Fruit fly (Drosophila melanogaster) whole organism, wandering third instar larva: ENCODE measurements around the gene AlaRS.
A peak's percentile ranks its signal among the peaks of the same experiment; 100 is the strongest.

ENCODE experiments used
- Abd-B ChIP-seq: fragments of >200 bp; optimal IDR thresholded peaks from 2 replicates; lab custom pipeline; 2017; ENCODE audit warnings: missing biosample characterization, missing genetic modification characterization
- HLH106 ChIP-seq: fragments of 200-800 bp; optimal IDR thresholded peaks from 3 replicates; lab custom pipeline; 2019; ENCODE audit warnings: missing biosample characterization, mild to moderate bottlenecking, missing genetic modification characterization, moderate library complexity
- Hr78 ChIP-seq: fragments of >200 bp; optimal IDR thresholded peaks from 2 replicates; lab custom pipeline; 2017; ENCODE audit warnings: missing biosample characterization, missing genetic modification characterization
- Jra ChIP-seq: sonication (Bioruptor generic); optimal IDR thresholded peaks from 2 replicates; lab custom pipeline; 2016; ENCODE audit warnings: missing biosample characterization, missing genetic modification characterization
- Mio ChIP-seq: sonication (Bioruptor generic); optimal IDR thresholded peaks from 2 replicates; lab custom pipeline; 2016; ENCODE audit warnings: missing biosample characterization, missing genetic modification characterization
- N ChIP-seq: fragments of >200 bp; optimal IDR thresholded peaks from 2 replicates; lab custom pipeline; 2018; ENCODE audit warnings: missing biosample characterization, missing external identifiers, missing genetic modification characterization
- OdsH ChIP-seq: fragments of 200-800 bp; sonication (Bioruptor generic); optimal IDR thresholded peaks from 2 replicates; lab custom pipeline; 2016; ENCODE audit warnings: missing biosample characterization, mild to moderate bottlenecking, missing genetic modification characterization
- dmrt93B ChIP-seq: fragments of 200-800 bp; sonication (Bioruptor generic); optimal IDR thresholded peaks from 2 replicates; lab custom pipeline; 2018; ENCODE audit warnings: missing biosample characterization, mild to moderate bottlenecking, missing genetic modification characterization
- foxo ChIP-seq, 2 experiments: fragments of 200-800 bp; sonication (Bioruptor generic); optimal IDR thresholded peaks; 2 replicates in 1 of 2; 3 replicates in 1 of 2; lab custom pipeline; 2016 to 2017; ENCODE audit warnings: missing biosample characterization in 2 of 2, missing genetic modification characterization in 2 of 2
- psq ChIP-seq: fragments of 200-800 bp; sonication (Bioruptor generic); optimal IDR thresholded peaks from 3 replicates; lab custom pipeline; 2017; ENCODE audit warnings: missing biosample characterization, mild to moderate bottlenecking, missing genetic modification characterization, moderate library complexity
- usp ChIP-seq: fragments of >200 bp; optimal IDR thresholded peaks from 2 replicates; lab custom pipeline; 2017; ENCODE audit warnings: missing biosample characterization, missing genetic modification characterization

dm6 chr2L:8417562-8417961 is 36.0 kb upstream of the AlaRS start:
- TF ChIP-seq HLH106 (peak; percentile 5), N (GFP tag; lab: Kevin White, UChicago) (no peak), psq (no peak), Hr78 (GFP tag; lab: Kevin White, UChicago) (no peak), usp (GFP tag; lab: Kevin White, UChicago) (no peak), foxo (GFP tag; optimal IDR thresholded peaks at IDR 0.05; lab: Kevin White, UChicago) (peak in 1 of 2 experiments; percentile 5), Jra (GFP tag; lab: Kevin White, UChicago) (no peak), OdsH (GFP tag; lab: Kevin White, UChicago) (peak; percentile 41), dmrt93B (GFP tag; lab: Kevin White, UChicago) (no peak), Mio (GFP tag; lab: Kevin White, UChicago) (no peak), Abd-B (no peak)
